Fruit fly (Drosophila melanogaster): Measurements from ENCODE around the gene CG34408.

The CG34408 gene

DNA sequence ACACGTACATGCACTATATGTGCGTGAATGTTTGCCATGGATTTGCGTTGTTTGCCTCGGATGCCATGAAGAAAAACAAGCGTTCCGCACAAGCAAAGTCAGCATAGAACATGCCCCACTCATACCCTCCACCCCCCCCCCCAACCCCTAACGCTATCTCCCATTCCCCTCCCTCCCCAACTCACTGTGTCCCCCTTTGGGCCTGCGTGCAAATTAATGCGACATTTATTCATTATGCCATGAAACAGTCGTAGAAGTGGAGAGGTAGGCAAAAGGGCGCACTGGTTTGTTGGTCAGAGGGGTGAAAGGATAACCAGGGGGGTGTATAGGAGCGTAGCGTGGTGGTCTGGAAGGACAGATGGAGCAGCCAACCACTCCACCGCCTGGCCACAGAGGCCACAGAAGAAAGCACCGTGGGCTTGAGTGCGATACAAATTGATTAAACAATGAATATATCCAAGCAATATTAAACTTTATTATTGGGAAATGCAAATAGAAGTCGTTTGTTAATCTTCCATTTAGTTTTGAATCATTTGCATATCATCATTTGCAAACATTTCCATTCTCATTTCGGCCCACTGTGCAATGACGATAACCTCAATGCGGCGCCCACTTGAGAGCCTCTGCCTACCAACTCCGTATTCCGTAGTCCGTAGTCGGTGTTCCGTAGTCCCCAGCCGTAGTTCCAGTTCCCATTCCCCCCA is 35.4 kb upstream of the CG34408 start (continued):
- TF ChIP-seq ss (GFP tag; optimal IDR thresholded peaks at IDR 0.05) (peak; percentile 12 to 65), CG11762 (GFP tag; optimal IDR thresholded peaks at IDR 0.05; ENCODE audit: insufficient read depth) (no peak)

DNA sequence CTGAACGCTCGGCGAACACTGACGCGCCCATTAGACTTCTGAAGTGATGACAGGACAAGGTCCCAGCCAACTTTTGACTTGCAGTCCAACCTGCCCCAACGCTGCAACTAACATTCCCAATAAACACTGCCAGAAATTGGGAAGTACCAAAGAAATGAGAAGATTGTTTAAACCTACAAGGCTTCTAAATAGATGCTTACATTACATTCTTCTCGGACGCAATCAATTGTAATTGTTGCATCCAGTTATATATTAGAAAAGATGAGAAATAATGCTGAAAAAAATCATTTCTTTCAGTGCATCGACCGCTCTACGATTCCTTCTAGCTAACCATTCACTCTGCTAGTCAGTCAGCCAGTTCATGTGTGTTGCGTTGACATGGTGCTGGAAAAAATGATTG is 17.3 kb upstream of the CG34408 start:
- TF ChIP-seq Blimp-1 (GFP tag; optimal IDR thresholded peaks at IDR 0.05) (no peak), CG34406 (GFP tag; optimal IDR thresholded peaks at IDR 0.05) (peak; percentile 16), Lpt (GFP tag; optimal IDR thresholded peaks at IDR 0.05) (peak; percentile 39), CG6276 (GFP tag; optimal IDR thresholded peaks at IDR 0.05) (peak; percentile 7), CG8319 (GFP tag; optimal IDR thresholded peaks at IDR 0.05) (no peak), Sox102F (GFP tag; optimal IDR thresholded peaks at IDR 0.05) (peak; percentile 30), vri (GFP tag; optimal IDR thresholded peaks at IDR 0.05) (no peak), fd59A (GFP tag; optimal IDR thresholded peaks at IDR 0.05) (peak; percentile 40), Hr4 (GFP tag; optimal IDR thresholded peaks at IDR 0.05) (peak; percentile 23), svp (GFP tag) (peak; percentile 30), cyc (GFP tag; optimal IDR thresholded peaks at IDR 0.05) (peak; percentile 26), dsx (GFP tag; optimal IDR thresholded peaks at IDR 0.05; ENCODE audit: poor library complexity, severe bottlenecking) (peak; percentile 36), CG31627 (GFP tag; optimal IDR thresholded peaks at IDR 0.05) (peak; percentile 21), CG6808 (GFP tag; optimal IDR thresholded peaks at IDR 0.05) (peak; percentile 44), CG15336 (GFP tag; IDR thresholded peaks at IDR 0.05) (peak; percentile 42; the same call in 1 of the 2 replicates), Ets21C (GFP tag; optimal IDR thresholded peaks at IDR 0.05) (no peak), Eip93F (GFP tag; optimal IDR thresholded peaks at IDR 0.05) (no peak), Sox15 (GFP tag; optimal IDR thresholded peaks at IDR 0.05) (no peak), CG10669 (GFP tag; optimal IDR thresholded peaks at IDR 0.05) (peak; percentile 51), CG6163 (GFP tag; IDR thresholded peaks at IDR 0.05) (no peak; the same call in 2 of the 3 replicates), CG4318 (GFP tag; optimal IDR thresholded peaks at IDR 0.05) (peak; percentile 18), CG32006 (GFP tag; optimal IDR thresholded peaks at IDR 0.05) (peak; percentile 52), Met (GFP tag; optimal IDR thresholded peaks at IDR 0.05) (peak; percentile 10), CG3032 (tag; optimal IDR thresholded peaks at IDR 0.05) (peak; percentile 23), pdm3 (GFP tag; optimal IDR thresholded peaks at IDR 0.05) (peak; percentile 46), Ets96B (tag; optimal IDR thresholded peaks at IDR 0.05) (peak; percentile 57), CG6854 (GFP tag; optimal IDR thresholded peaks at IDR 0.05) (no peak), CG6792 (GFP tag; optimal IDR thresholded peaks at IDR 0.05) (peak; percentile 41), CG7368 (GFP tag; optimal IDR thresholded peaks at IDR 0.05) (peak; percentile 12), CG16779 (tag; optimal IDR thresholded peaks at IDR 0.05) (no peak), acj6 (GFP tag; optimal IDR thresholded peaks at IDR 0.05) (peak; percentile 48), esn (GFP tag; optimal IDR thresholded peaks at IDR 0.05) (peak; percentile 26), eg (GFP tag; IDR thresholded peaks at IDR 0.05) (0 out of 3 replicates have a peak, but pooled peaks have one; percentile 24), Eip75B (GFP tag; optimal IDR thresholded peaks at IDR 0.05) (peak; percentile 37), CG8632 (GFP tag; optimal IDR thresholded peaks at IDR 0.05) (peak; percentile 14), spab (GFP tag; optimal IDR thresholded peaks at IDR 0.05) (peak; percentile 36), lz (GFP tag; optimal IDR thresholded peaks at IDR 0.05) (peak; percentile 19), CG11294 (GFP tag; IDR thresholded peaks at IDR 0.05) (no peak), achi (GFP tag; optimal IDR thresholded peaks at IDR 0.05) (peak; percentile 21), dac (GFP tag; optimal IDR thresholded peaks at IDR 0.05) (no peak), Sox14 (GFP tag; optimal IDR thresholded peaks at IDR 0.05) (peak; percentile 38), net (GFP tag; optimal IDR thresholded peaks at IDR 0.05) (peak; percentile 37), fkh (GFP tag; optimal IDR thresholded peaks at IDR 0.05) (no peak), Eip78C (GFP tag) (peak; percentile 79), CG11902 (GFP tag; optimal IDR thresholded peaks at IDR 0.05) (no peak), fd85E (GFP tag; optimal IDR thresholded peaks at IDR 0.05) (no peak), CG8119 (GFP tag; IDR thresholded peaks at IDR 0.05) (peak; percentile 39; the same call in 1 of the 3 replicates)

All from whole organism, prepupa.